Fruit fly (Drosophila melanogaster) whole organism, embryonic: ENCODE measurements around the gene Sptr.
A peak's percentile ranks its signal among the peaks of the same experiment; 100 is the strongest.

Experiments used
- Abd-B ChIP-seq: fragments of 200-800 bp; sonication (Bioruptor generic); optimal IDR thresholded peaks from 2 replicates; lab custom pipeline; 2018; ENCODE audit warnings: missing biosample characterization, mild to moderate bottlenecking, missing genetic modification characterization, moderate library complexity
- Ada2b ChIP-seq: fragments of 200-800 bp; sonication (Bioruptor generic); IDR thresholded peaks from 2 replicates; pipeline ENCODE4 v1.3.6; 2022; ENCODE audit warnings: missing biosample characterization, missing genetic modification characterization
- Adf1 ChIP-seq: fragments of 200-800 bp; sonication (Bioruptor generic); IDR thresholded peaks from 2 replicates; pipeline ENCODE4 v1.3.6; 2022; ENCODE audit warnings: missing biosample characterization, missing genetic modification characterization
- Atf-2 ChIP-seq: fragments of 200-800 bp; sonication (Bioruptor generic); optimal IDR thresholded peaks from 2 replicates; lab custom pipeline; 2016; ENCODE audit warnings: missing biosample characterization, missing genetic modification characterization
- CG10147 ChIP-seq: fragments of 200-800 bp; sonication (Bioruptor generic); optimal IDR thresholded peaks from 2 replicates; lab custom pipeline; 2019; ENCODE audit warnings: missing biosample characterization, mild to moderate bottlenecking, missing genetic modification characterization, moderate library complexity
- CG12219 ChIP-seq: fragments of 200-800 bp; sonication (Bioruptor generic); optimal IDR thresholded peaks from 3 replicates; lab custom pipeline; 2018; ENCODE audit warnings: missing biosample characterization, mild to moderate bottlenecking, missing genetic modification characterization
- CG13123 ChIP-seq: fragments of 200-800 bp; sonication (Bioruptor generic); optimal IDR thresholded peaks from 2 replicates; lab custom pipeline; 2016; ENCODE audit warnings: missing biosample characterization, missing genetic modification characterization
- CG13624 ChIP-seq: fragments of 200-800 bp; sonication (Bioruptor generic); optimal IDR thresholded peaks from 2 replicates; lab custom pipeline; 2016; ENCODE audit warnings: missing biosample characterization, missing genetic modification characterization
- CG15696 ChIP-seq: fragments of 200-800 bp; sonication (Bioruptor generic); optimal IDR thresholded peaks from 2 replicates; lab custom pipeline; 2019; ENCODE audit warnings: missing biosample characterization, mild to moderate bottlenecking, missing genetic modification characterization, moderate library complexity
- CG1647 ChIP-seq: fragments of 200-800 bp; sonication (Bioruptor generic); optimal IDR thresholded peaks from 3 replicates; lab custom pipeline; 2016; ENCODE audit warnings: missing biosample characterization, missing genetic modification characterization
- CG17568 ChIP-seq: fragments of 200-800 bp; sonication (Bioruptor generic); optimal IDR thresholded peaks from 2 replicates; lab custom pipeline; 2018; ENCODE audit warnings: missing biosample characterization, mild to moderate bottlenecking, missing genetic modification characterization, moderate library complexity
- CG18476 ChIP-seq: fragments of 200-800 bp; sonication (Bioruptor generic); optimal IDR thresholded peaks from 2 replicates; lab custom pipeline; 2016; ENCODE audit warnings: missing biosample characterization, mild to moderate bottlenecking, missing genetic modification characterization
- CG30020 ChIP-seq: fragments of 200-800 bp; optimal IDR thresholded peaks from 2 replicates; lab custom pipeline; 2019; ENCODE audit warnings: missing biosample characterization, mild to moderate bottlenecking, missing genetic modification characterization, moderate library complexity
- CG4617 ChIP-seq: fragments of 200-800 bp; sonication (Bioruptor generic); optimal IDR thresholded peaks from 3 replicates; lab custom pipeline; 2016; ENCODE audit warnings: missing biosample characterization, missing genetic modification characterization, borderline replicate concordance
- CG4730 ChIP-seq: fragments of 200-800 bp; sonication (Bioruptor generic); IDR thresholded peaks from 2 replicates; pipeline ENCODE4 v1.3.6; 2022; ENCODE audit warnings: missing biosample characterization, missing genetic modification characterization
- CG6254 ChIP-seq: fragments of 200-800 bp; sonication (Bioruptor generic); optimal IDR thresholded peaks from 3 replicates; lab custom pipeline; 2017; ENCODE audit warnings: mild to moderate bottlenecking, missing biosample characterization, missing genetic modification reagents, missing genetic modification characterization
- CG8924 ChIP-seq: fragments of 200-800 bp; optimal IDR thresholded peaks from 3 replicates; lab custom pipeline; 2019; ENCODE audit warnings: missing biosample characterization, mild to moderate bottlenecking, missing genetic modification characterization, moderate library complexity
- CG9437 ChIP-seq: fragments of 200-800 bp; sonication (Bioruptor generic); optimal IDR thresholded peaks from 2 replicates; lab custom pipeline; 2018; ENCODE audit warnings: missing biosample characterization, mild to moderate bottlenecking, missing genetic modification characterization
- CG9797 ChIP-seq: fragments of 200-800 bp; sonication (Bioruptor generic); optimal IDR thresholded peaks from 3 replicates; lab custom pipeline; 2018; ENCODE audit warnings: missing biosample characterization, mild to moderate bottlenecking, missing genetic modification characterization
- CG9876 ChIP-seq: fragments of 200-800 bp; sonication (Bioruptor generic); optimal IDR thresholded peaks from 2 replicates; lab custom pipeline; 2016; ENCODE audit warnings: missing biosample characterization, missing genetic modification characterization
- CG9932 ChIP-seq: fragments of 200-800 bp; sonication (Bioruptor generic); IDR thresholded peaks from 2 replicates; pipeline ENCODE4 v1.3.6; 2022; ENCODE audit warnings: missing biosample characterization, missing genetic modification characterization
- Dbx ChIP-seq: fragments of 200-800 bp; sonication (Bioruptor generic); IDR thresholded peaks from 3 replicates; pipeline ENCODE4 v1.3.6; 2022; ENCODE audit warnings: missing biosample characterization, missing genetic modification characterization
- Dll ChIP-seq: fragments of 200-800 bp; sonication (Bioruptor generic); IDR thresholded peaks from 4 replicates; pipeline ENCODE4 v1.3.6; 2022; ENCODE audit warnings: missing biosample characterization, missing genetic modification characterization; ENCODE audit not compliant: partially characterized antibody
- Drgx ChIP-seq: fragments of 200-800 bp; sonication (Bioruptor generic); IDR thresholded peaks from 2 replicates; pipeline ENCODE4 v1.3.6; 2022; ENCODE audit warnings: missing biosample characterization, missing genetic modification characterization
- Eip74EF ChIP-seq, 2 experiments: fragments of 200-800 bp in 1 of 2; fragments of >200 bp in 1 of 2; sonication (Bioruptor generic) in 1 of 2; optimal IDR thresholded peaks; 2 replicates each; lab custom pipeline; 2017 to 2019; ENCODE audit warnings: missing biosample characterization in 2 of 2, missing genetic modification characterization in 2 of 2, mild to moderate bottlenecking in 1 of 2, moderate library complexity in 1 of 2
- Elba2 ChIP-seq: fragments of 200-800 bp; sonication (Bioruptor generic); optimal IDR thresholded peaks from 3 replicates; lab custom pipeline; 2016; ENCODE audit warnings: missing biosample characterization, missing genetic modification characterization
- Fer3 ChIP-seq: fragments of 200-800 bp; sonication (Bioruptor generic); optimal IDR thresholded peaks from 2 replicates; lab custom pipeline; 2018; ENCODE audit warnings: missing biosample characterization, mild to moderate bottlenecking, missing genetic modification characterization, moderate library complexity
- GATAe ChIP-seq: fragments of 200-800 bp; sonication (Bioruptor generic); conservative IDR thresholded peaks from 2 replicates; pipeline ENCODE4 v1.3.6; 2022; ENCODE audit warnings: missing biosample characterization, missing genetic modification characterization
- HLH3B ChIP-seq: fragments of 200-800 bp; sonication (Bioruptor generic); IDR thresholded peaks from 2 replicates; pipeline ENCODE4 v1.3.6; 2022; ENCODE audit warnings: missing biosample characterization, missing genetic modification characterization
- HLHmδ ChIP-seq: fragments of 200-800 bp; sonication (Bioruptor generic); optimal IDR thresholded peaks from 2 replicates; lab custom pipeline; 2018; ENCODE audit warnings: missing biosample characterization, mild to moderate bottlenecking, missing genetic modification characterization, moderate library complexity
- HmgD ChIP-seq: fragments of 200-800 bp; sonication (Bioruptor generic); optimal IDR thresholded peaks from 3 replicates; lab custom pipeline; 2016; ENCODE audit warnings: missing biosample characterization, missing genetic modification characterization
- Hr39 ChIP-seq: fragments of >200 bp; optimal IDR thresholded peaks from 2 replicates; lab custom pipeline; 2017
- Hsf ChIP-seq: fragments of 200-800 bp; sonication (Bioruptor generic); optimal IDR thresholded peaks from 3 replicates; lab custom pipeline; 2016; ENCODE audit warnings: missing biosample characterization, missing genetic modification characterization
- Jarid2 ChIP-seq: fragments of 200-800 bp; sonication (Bioruptor generic); optimal IDR thresholded peaks from 3 replicates; lab custom pipeline; 2017; ENCODE audit warnings: mild to moderate bottlenecking, missing biosample characterization, missing genetic modification reagents, missing genetic modification characterization
- Lhr ChIP-seq: fragments of 200-800 bp; sonication (Bioruptor generic); optimal IDR thresholded peaks from 3 replicates; lab custom pipeline; 2017; ENCODE audit warnings: mild to moderate bottlenecking, missing biosample characterization, missing genetic modification reagents, missing genetic modification characterization
- Lim3 ChIP-seq: fragments of 200-800 bp; sonication (Bioruptor generic); IDR thresholded peaks from 2 replicates; pipeline ENCODE4 v1.3.6; 2022; ENCODE audit warnings: missing biosample characterization, missing genetic modification characterization
- PHDP ChIP-seq: fragments of 200-800 bp; sonication (Bioruptor generic); optimal IDR thresholded peaks from 3 replicates; lab custom pipeline; 2018; ENCODE audit warnings: missing biosample characterization, mild to moderate bottlenecking, missing genetic modification characterization, moderate library complexity
- Sox102F ChIP-seq: fragments of 200-800 bp; sonication (Bioruptor generic); optimal IDR thresholded peaks from 2 replicates; lab custom pipeline; 2018; ENCODE audit warnings: missing biosample characterization, mild to moderate bottlenecking, missing genetic modification characterization, moderate library complexity
- Ssrp ChIP-seq: fragments of 200-800 bp; sonication (Bioruptor generic); optimal IDR thresholded peaks from 2 replicates; lab custom pipeline; 2018; ENCODE audit warnings: missing biosample characterization, mild to moderate bottlenecking, missing genetic modification characterization, moderate library complexity
- gce ChIP-seq: fragments of 200-800 bp; sonication (Bioruptor generic); IDR thresholded peaks from 3 replicates; pipeline ENCODE4 v1.3.6; 2022; ENCODE audit warnings: missing biosample characterization, missing genetic modification characterization
- nerfin-1 ChIP-seq: fragments of 200-800 bp; sonication (Bioruptor generic); optimal IDR thresholded peaks from 3 replicates; lab custom pipeline; 2019; ENCODE audit warnings: missing biosample characterization, mild to moderate bottlenecking, missing genetic modification characterization, moderate library complexity
- onecut ChIP-seq: fragments of 200-800 bp; sonication (Bioruptor generic); IDR thresholded peaks from 2 replicates; pipeline ENCODE4 v1.3.6; 2022; ENCODE audit warnings: missing biosample characterization, missing genetic modification characterization
- peb ChIP-seq: fragments of 200-800 bp; sonication (Bioruptor generic); IDR thresholded peaks from 2 replicates; pipeline ENCODE4 v1.3.6; 2022; ENCODE audit warnings: missing biosample characterization, missing genetic modification characterization
- salm ChIP-seq: fragments of 200-800 bp; sonication (Bioruptor generic); optimal IDR thresholded peaks from 2 replicates; lab custom pipeline; 2018; ENCODE audit warnings: missing biosample characterization, mild to moderate bottlenecking, missing genetic modification characterization
- sqz ChIP-seq: fragments of 200-800 bp; sonication (Bioruptor generic); optimal IDR thresholded peaks from 3 replicates; lab custom pipeline; 2018; ENCODE audit warnings: missing biosample characterization, mild to moderate bottlenecking, missing genetic modification characterization
- stwl ChIP-seq: fragments of 200-800 bp; sonication (Bioruptor generic); optimal IDR thresholded peaks from 3 replicates; lab custom pipeline; 2018; ENCODE audit warnings: missing biosample characterization, mild to moderate bottlenecking, missing genetic modification characterization, moderate library complexity
- tx ChIP-seq: fragments of 200-800 bp; sonication (Bioruptor generic); optimal IDR thresholded peaks from 2 replicates; lab custom pipeline; 2016; ENCODE audit warnings: missing biosample characterization, missing genetic modification characterization
- unpg ChIP-seq: fragments of 200-800 bp; sonication (Bioruptor generic); optimal IDR thresholded peaks from 3 replicates; lab custom pipeline; 2018; ENCODE audit warnings: missing biosample characterization, mild to moderate bottlenecking, missing genetic modification characterization, moderate library complexity
- zf30C ChIP-seq: fragments of 200-800 bp; sonication (Bioruptor generic); optimal IDR thresholded peaks from 3 replicates; lab custom pipeline; 2018; ENCODE audit warnings: missing biosample characterization, mild to moderate bottlenecking, missing genetic modification characterization

Gene Sptr

DNA sequence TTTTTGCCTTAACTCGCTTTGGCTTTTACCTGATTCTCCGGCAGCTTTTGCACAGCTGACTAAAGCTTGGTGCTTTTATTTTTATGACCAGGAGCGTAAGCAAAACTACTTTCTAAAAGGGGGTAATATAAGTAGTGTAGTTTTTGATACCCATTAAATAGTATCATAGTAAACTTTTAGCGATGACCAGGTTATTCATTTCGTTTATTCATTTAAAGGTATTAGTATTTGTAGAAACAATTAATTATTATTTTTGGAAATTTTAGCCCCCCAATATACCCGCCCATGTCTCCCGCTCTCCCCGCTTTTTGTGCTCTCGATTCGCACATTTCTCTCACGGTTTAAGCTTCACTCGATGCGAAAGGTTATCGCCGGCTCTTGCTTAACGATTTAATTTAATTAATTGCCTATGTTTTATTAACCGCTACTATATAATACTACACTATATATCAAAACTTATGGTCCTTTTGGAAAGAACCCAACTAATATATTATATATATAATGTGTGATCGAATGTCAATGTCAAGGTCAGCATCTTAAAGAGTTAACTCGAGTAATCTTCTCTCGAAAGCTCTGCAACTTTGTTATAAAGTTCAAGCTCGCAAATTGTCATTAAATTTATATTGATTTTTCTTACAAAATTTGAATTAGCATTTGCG lies at the start of gene Sptr (continued):
- no peak for TF ChIP-seq Dll (GFP tag; lab: Robert Waterston, UW)
- TF ChIP-seq zf30C (GFP tag; lab: Kevin White, UChicago) = no peak
- peak; percentile 25 for TF ChIP-seq CG4617
- peak; percentile 57; the same call in 1 of the 2 replicates for TF ChIP-seq peb (GFP tag; lab: Robert Waterston, UW)
- TF ChIP-seq CG9437 (GFP tag; lab: Kevin White, UChicago) = peak; percentile 68
- TF ChIP-seq Lim3 (GFP tag; lab: Robert Waterston, UW) = peak; percentile 42; the same call in 1 of the 2 replicates
- peak; percentile 37 for TF ChIP-seq Atf-2 (GFP tag; lab: Kevin White, UChicago)
- peak; percentile 37; the same call in 1 of the 2 replicates for TF ChIP-seq GATAe (GFP tag; lab: Robert Waterston, UW)
- peak; percentile 82 for TF ChIP-seq salm (tag; lab: Kevin White, UChicago)
- TF ChIP-seq CG9876 (GFP tag; lab: Kevin White, UChicago) = no peak
- TF ChIP-seq Adf1 (GFP tag; lab: Robert Waterston, UW) = peak; percentile 74
- TF ChIP-seq gce (GFP tag; lab: Robert Waterston, UW) = peak; percentile 78; the same call in 2 of the 3 replicates
- peak; percentile 59 for TF ChIP-seq tx (GFP tag; lab: Kevin White, UChicago)
- peak; percentile 38 for TF ChIP-seq CG13123
- TF ChIP-seq stwl (tag; lab: Kevin White, UChicago) = no peak
- peak; percentile 83 for TF ChIP-seq CG17568 (GFP tag; lab: Kevin White, UChicago)
- TF ChIP-seq HLHmδ (GFP tag; lab: Kevin White, UChicago) = no peak
- peak; percentile 91 for TF ChIP-seq CG10147 (GFP tag; lab: Kevin White, UChicago)
- TF ChIP-seq Hr39 (lab: Kevin White, UChicago) = no peak
- TF ChIP-seq Hsf (GFP tag; lab: Kevin White, UChicago) = peak; percentile 85
- no peak for TF ChIP-seq Lhr (GFP tag; lab: Kevin White, UChicago)
- no peak for TF ChIP-seq CG9797
- peak; percentile 85 for TF ChIP-seq CG4730
- TF ChIP-seq CG30020 (tag; lab: Kevin White, UChicago) = peak; percentile 18
- TF ChIP-seq CG6254 (GFP tag; lab: Kevin White, UChicago) = peak; percentile 49
- peak in 1 of 2 experiments; percentile 82 for TF ChIP-seq Eip74EF (GFP tag; optimal IDR thresholded peaks at IDR 0.05; lab: Kevin White, UChicago)
- peak; percentile 91 for TF ChIP-seq Dbx
- TF ChIP-seq CG1647 (GFP tag; lab: Kevin White, UChicago) = peak; percentile 63
- TF ChIP-seq PHDP (tag; lab: Kevin White, UChicago) = peak; percentile 93
- TF ChIP-seq Sox102F (GFP tag; lab: Kevin White, UChicago) = peak; percentile 86
- TF ChIP-seq sqz (GFP tag; lab: Kevin White, UChicago) = no peak
- TF ChIP-seq Ada2b = peak; percentile 92
- peak; percentile 84 for TF ChIP-seq CG13624 (GFP tag; lab: Kevin White, UChicago)
- TF ChIP-seq CG15696 = peak; percentile 41
- TF ChIP-seq CG18476 (GFP tag; lab: Kevin White, UChicago) = peak; percentile 81
- peak; percentile 90 for TF ChIP-seq CG8924 (tag; lab: Kevin White, UChicago)
- TF ChIP-seq Drgx (GFP tag; lab: Robert Waterston, UW) = peak; percentile 95
- peak; percentile 52 for TF ChIP-seq Jarid2
- TF ChIP-seq CG9932 = peak; percentile 92
- TF ChIP-seq unpg = peak; percentile 92
- peak; percentile 76 for TF ChIP-seq CG12219 (GFP tag; lab: Kevin White, UChicago)
- peak; percentile 92 for TF ChIP-seq HLH3B (GFP tag; lab: Robert Waterston, UW)
- TF ChIP-seq Fer3 (tag; lab: Kevin White, UChicago) = peak; percentile 91
- peak; percentile 70 for TF ChIP-seq Ssrp (tag; lab: Kevin White, UChicago)
- TF ChIP-seq Elba2 = no peak
- peak; percentile 67 for TF ChIP-seq nerfin-1 (tag; lab: Kevin White, UChicago)
- TF ChIP-seq HmgD (GFP tag; lab: Kevin White, UChicago) = no peak
- TF ChIP-seq onecut (GFP tag; lab: Robert Waterston, UW) = peak; percentile 63
- peak; percentile 72 for TF ChIP-seq Abd-B (GFP tag; lab: Kevin White, UChicago)
